Worm (Caenorhabditis elegans) whole organism, L1 larva: ENCODE measurements around the gene K01A11.1.

Experiments
- C04F5.9 ChIP-seq: sonication (generic microtip); optimal IDR thresholded peaks from 2 replicates; lab custom pipeline; 2016; ENCODE audit warnings: missing genetic modification characterization, missing compliant biosample characterization
- F16B12.6 ChIP-seq: fragments of 150-350 bp; optimal IDR thresholded peaks from 2 replicates; lab custom pipeline; 2014; ENCODE audit warnings: missing biosample characterization, missing genetic modification characterization
- Y116A8C.19 ChIP-seq: sonication (generic microtip); optimal IDR thresholded peaks from 2 replicates; lab custom pipeline; 2016; ENCODE audit warnings: missing compliant biosample characterization, missing genetic modification characterization, borderline replicate concordance
- aha-1 ChIP-seq: fragments of 150-350 bp; optimal IDR thresholded peaks from 2 replicates; lab custom pipeline; 2014; ENCODE audit warnings: missing biosample characterization, missing genetic modification characterization
- aly-2 ChIP-seq: fragments of 150-350 bp; optimal IDR thresholded peaks from 2 replicates; lab custom pipeline; 2014; ENCODE audit warnings: missing biosample characterization, missing genetic modification characterization
- blmp-1 ChIP-seq: fragments of 150-350 bp; optimal IDR thresholded peaks from 2 replicates; lab custom pipeline; 2014; ENCODE audit warnings: missing biosample characterization, missing genetic modification characterization
- ceh-8 ChIP-seq: fragments of 200-800 bp; sonication (Bioruptor generic); optimal IDR thresholded peaks from 2 replicates; lab custom pipeline; 2018; ENCODE audit warnings: mild to moderate bottlenecking, missing genetic modification characterization, moderate library complexity, missing compliant biosample characterization
- ceh-82 ChIP-seq, 3 experiments: fragments of 150-350 bp in 1 of 3; sonication (generic microtip) in 2 of 3; optimal IDR thresholded peaks; 2 replicates each; lab custom pipeline; 2014 to 2017; ENCODE audit warnings: missing biosample characterization in 3 of 3, missing genetic modification characterization in 3 of 3
- ceh-90 ChIP-seq: sonication (generic microtip); optimal IDR thresholded peaks from 2 replicates; lab custom pipeline; 2016; ENCODE audit warnings: missing genetic modification characterization, missing compliant biosample characterization
- efl-1 ChIP-seq, 4 experiments: fragments of 150-350 bp; optimal IDR thresholded peaks in 3 of 4; peaks in 1 of 4; 1 replicate in 1 of 4; 2 replicates in 3 of 4; lab custom pipeline; 2014; ENCODE audit warnings: missing biosample characterization in 2 of 4, missing genetic modification characterization in 2 of 4, missing genetic modification reagents in 2 of 4
- elt-2 ChIP-seq: sonication (generic microtip); optimal IDR thresholded peaks from 2 replicates; lab custom pipeline; 2016; ENCODE audit warnings: missing genetic modification characterization, mild to moderate bottlenecking, inconsistent platforms, missing compliant biosample characterization, missing genetic modification reagents
- elt-3 ChIP-seq, 6 experiments: fragments of 150-350 bp in 1 of 6; sonication (generic microtip); optimal IDR thresholded peaks; 2 replicates each; lab custom pipeline; 2017 to 2018; ENCODE audit warnings: missing biosample characterization in 6 of 6, missing genetic modification characterization in 6 of 6, inconsistent platforms in 1 of 6
- fkh-10 ChIP-seq: sonication (generic microtip); optimal IDR thresholded peaks from 2 replicates; lab custom pipeline; 2017; ENCODE audit warnings: missing biosample characterization, missing genetic modification reagents, missing genetic modification characterization
- fkh-4 ChIP-seq: sonication (generic microtip); optimal IDR thresholded peaks from 2 replicates; lab custom pipeline; 2016; ENCODE audit warnings: missing compliant biosample characterization, missing genetic modification characterization, borderline replicate concordance
- fkh-8 ChIP-seq: sonication (generic microtip); optimal IDR thresholded peaks from 2 replicates; lab custom pipeline; 2016; ENCODE audit warnings: mild to moderate bottlenecking, missing genetic modification characterization, missing compliant biosample characterization
- fos-1 ChIP-seq: fragments of 150-350 bp; optimal IDR thresholded peaks from 2 replicates; lab custom pipeline; 2014; ENCODE audit warnings: missing biosample characterization, missing genetic modification characterization
- hlh-17 ChIP-seq: fragments of 200-800 bp; sonication (Bioruptor generic); optimal IDR thresholded peaks from 2 replicates; lab custom pipeline; 2018; ENCODE audit warnings: missing genetic modification characterization, mild to moderate bottlenecking, missing compliant biosample characterization, moderate library complexity, borderline replicate concordance
- isw-1 ChIP-seq: fragments of 200-800 bp; sonication (Bioruptor generic); IDR thresholded peaks from 2 replicates; pipeline ENCODE4 v1.3.6; 2022; ENCODE audit warnings: missing genetic modification characterization, missing compliant biosample characterization
- jun-1 ChIP-seq: fragments of 150-350 bp; optimal IDR thresholded peaks from 2 replicates; lab custom pipeline; 2014; ENCODE audit warnings: missing biosample characterization, missing genetic modification reagents, missing genetic modification characterization
- lin-13 ChIP-seq: fragments of 150-350 bp; optimal IDR thresholded peaks from 2 replicates; lab custom pipeline; 2014; ENCODE audit warnings: missing biosample characterization, missing genetic modification reagents, missing genetic modification characterization
- lin-14 ChIP-seq: fragments of 200-800 bp; sonication (Bioruptor generic); optimal IDR thresholded peaks from 2 replicates; lab custom pipeline; 2018; ENCODE audit warnings: mild to moderate bottlenecking, missing genetic modification characterization, moderate library complexity, missing compliant biosample characterization
- lin-35 ChIP-seq, 2 experiments: fragments of 150-350 bp; optimal IDR thresholded peaks; 2 replicates each; lab custom pipeline; 2014; ENCODE audit warnings: missing biosample characterization in 2 of 2, missing genetic modification characterization in 2 of 2, missing genetic modification reagents in 2 of 2
- lin-39 ChIP-seq: fragments of 150-350 bp; optimal IDR thresholded peaks from 2 replicates; lab custom pipeline; 2014; ENCODE audit warnings: missing biosample characterization, missing genetic modification reagents, missing genetic modification characterization
- mef-2 ChIP-seq: fragments of 150-350 bp; optimal IDR thresholded peaks from 2 replicates; lab custom pipeline; 2014; ENCODE audit warnings: missing biosample characterization, missing genetic modification characterization
- mep-1 ChIP-seq: fragments of 150-350 bp; optimal IDR thresholded peaks from 2 replicates; lab custom pipeline; 2014; ENCODE audit warnings: missing biosample characterization, missing genetic modification characterization
- nhr-28 ChIP-seq: fragments of 150-350 bp; optimal IDR thresholded peaks from 2 replicates; lab custom pipeline; 2014; ENCODE audit warnings: missing biosample characterization, missing genetic modification characterization
- nhr-47 ChIP-seq: sonication (generic microtip); optimal IDR thresholded peaks from 2 replicates; lab custom pipeline; 2016; ENCODE audit warnings: mild to moderate bottlenecking, missing genetic modification characterization, moderate library complexity, missing compliant biosample characterization
- nhr-76 ChIP-seq: sonication (generic microtip); optimal IDR thresholded peaks from 2 replicates; lab custom pipeline; 2017; ENCODE audit warnings: missing biosample characterization, missing genetic modification characterization
- nhr-77 ChIP-seq: fragments of 150-350 bp; optimal IDR thresholded peaks from 2 replicates; lab custom pipeline; 2014; ENCODE audit warnings: missing biosample characterization, missing genetic modification characterization
- nhr-84 ChIP-seq: sonication (generic microtip); optimal IDR thresholded peaks from 2 replicates; lab custom pipeline; 2017; ENCODE audit warnings: missing biosample characterization, missing genetic modification characterization
- skn-1 ChIP-seq: fragments of 150-350 bp; optimal IDR thresholded peaks from 2 replicates; lab custom pipeline; 2014; ENCODE audit warnings: missing biosample characterization, missing genetic modification characterization
- snpc-4 ChIP-seq: fragments of 150-350 bp; optimal IDR thresholded peaks from 2 replicates; lab custom pipeline; 2014; ENCODE audit warnings: missing biosample characterization, missing genetic modification characterization
- sox-4 ChIP-seq: sonication (generic microtip); optimal IDR thresholded peaks from 2 replicates; lab custom pipeline; 2016; ENCODE audit warnings: missing genetic modification characterization, missing compliant biosample characterization
- sptf-1 ChIP-seq: fragments of 150-350 bp; optimal IDR thresholded peaks from 2 replicates; lab custom pipeline; 2014; ENCODE audit warnings: missing biosample characterization, missing genetic modification characterization
- tbx-2 ChIP-seq: sonication (generic microtip); optimal IDR thresholded peaks from 2 replicates; lab custom pipeline; 2016; ENCODE audit warnings: missing genetic modification characterization, missing compliant biosample characterization
- unc-130 ChIP-seq: fragments of 150-350 bp; optimal IDR thresholded peaks from 2 replicates; lab custom pipeline; 2017; ENCODE audit warnings: missing biosample characterization, missing genetic modification characterization, inconsistent platforms
- unc-30 ChIP-seq: sonication (generic microtip); optimal IDR thresholded peaks from 2 replicates; lab custom pipeline; 2017; ENCODE audit warnings: missing biosample characterization, missing genetic modification characterization
- unc-62 ChIP-seq: fragments of 150-350 bp; optimal IDR thresholded peaks from 2 replicates; lab custom pipeline; 2014; ENCODE audit warnings: missing biosample characterization, missing genetic modification reagents, missing genetic modification characterization
- unc-98 ChIP-seq: fragments of 200-800 bp; sonication (Bioruptor generic); IDR thresholded peaks from 2 replicates; pipeline ENCODE4 v1.3.6; 2022; ENCODE audit warnings: missing genetic modification characterization, missing compliant biosample characterization
- xbp-1 ChIP-seq: sonication (generic microtip); optimal IDR thresholded peaks from 2 replicates; lab custom pipeline; 2016; ENCODE audit warnings: missing genetic modification characterization, missing compliant biosample characterization
- zag-1 ChIP-seq: fragments of 150-350 bp; optimal IDR thresholded peaks from 2 replicates; lab custom pipeline; 2014; ENCODE audit warnings: missing biosample characterization, missing genetic modification characterization
- ztf-11 ChIP-seq, 2 experiments: sonication (generic microtip); optimal IDR thresholded peaks; 2 replicates each; lab custom pipeline; 2016 to 2017; ENCODE audit warnings: missing genetic modification characterization in 2 of 2, missing biosample characterization in 1 of 2, missing compliant biosample characterization in 1 of 2

K01A11.1 gene

DNA sequence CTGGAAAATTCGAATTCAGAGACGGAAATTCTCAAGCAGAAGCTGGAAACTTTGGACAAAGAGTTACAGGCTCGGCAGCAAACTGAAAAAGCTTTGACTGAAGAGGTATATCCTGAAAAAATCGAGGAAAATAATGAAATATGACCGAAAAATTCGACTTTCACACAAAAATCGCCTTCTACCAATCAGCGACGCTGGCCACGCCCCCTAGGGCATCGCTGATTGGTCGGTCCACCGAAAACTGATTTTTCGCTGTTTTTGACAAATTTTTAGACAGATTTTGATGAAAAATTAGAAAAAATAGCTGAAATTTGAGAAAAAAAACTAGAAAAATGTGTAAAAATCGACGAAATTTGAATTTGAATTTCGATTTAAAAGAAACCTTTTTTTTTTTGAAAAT lies 12.4 kb downstream of the K01A11.1 start:
- TF ChIP-seq efl-1 (optimal IDR thresholded peaks at IDR 0.05; lab: Kevin White, UChicago) (no peak), efl-1 (GFP tag; optimal IDR thresholded peaks at IDR 0.05 in 1 of 2; lab: Kevin White, UChicago) (no peak), sox-4 (tag; lab: Kevin White, UChicago) (no peak)

DNA sequence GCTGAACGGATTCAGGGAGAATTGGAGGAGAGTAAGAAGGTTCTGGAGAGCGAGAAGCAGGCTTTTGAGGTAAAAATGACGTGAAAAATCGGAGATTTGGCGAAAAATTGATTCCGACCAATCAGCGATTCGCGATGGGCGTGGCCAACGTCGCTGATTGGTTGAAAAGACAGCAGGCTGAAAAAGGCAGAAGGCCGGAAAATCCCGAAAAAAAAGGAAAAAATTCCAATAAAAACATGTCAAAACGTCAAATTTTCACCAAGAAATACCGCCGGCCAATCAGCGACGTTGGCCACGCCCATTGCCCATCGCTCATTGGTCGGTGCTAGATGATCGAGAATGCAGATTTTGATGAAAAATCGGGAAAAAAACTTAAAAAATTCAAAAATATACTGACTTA lies 13.8 kb downstream of the K01A11.1 start:
- TF ChIP-seq nhr-84 (no peak), fkh-4 (no peak), Y116A8C.19 (tag; lab: Kevin White, UChicago) (no peak), nhr-47 (no peak), sox-4 (tag; lab: Kevin White, UChicago) (no peak), lin-39 (tag; lab: Kevin White, UChicago) (no peak), isw-1 (GFP tag; lab: Robert Waterston, UW) (no peak), unc-62 (GFP tag; lab: Kevin White, UChicago) (no peak), skn-1 (tag; lab: Kevin White, UChicago) (no peak), mep-1 (tag; lab: Kevin White, UChicago) (no peak), mef-2 (tag; lab: Kevin White, UChicago) (no peak), elt-3 (tag; optimal IDR thresholded peaks at IDR 0.05; lab: Kevin White, UChicago) (no peak), ztf-11 (tag; optimal IDR thresholded peaks at IDR 0.05; lab: Kevin White, UChicago) (no peak), sptf-1 (no peak)
- TF ChIP-seq, all 84 proteins: peak for 0

DNA sequence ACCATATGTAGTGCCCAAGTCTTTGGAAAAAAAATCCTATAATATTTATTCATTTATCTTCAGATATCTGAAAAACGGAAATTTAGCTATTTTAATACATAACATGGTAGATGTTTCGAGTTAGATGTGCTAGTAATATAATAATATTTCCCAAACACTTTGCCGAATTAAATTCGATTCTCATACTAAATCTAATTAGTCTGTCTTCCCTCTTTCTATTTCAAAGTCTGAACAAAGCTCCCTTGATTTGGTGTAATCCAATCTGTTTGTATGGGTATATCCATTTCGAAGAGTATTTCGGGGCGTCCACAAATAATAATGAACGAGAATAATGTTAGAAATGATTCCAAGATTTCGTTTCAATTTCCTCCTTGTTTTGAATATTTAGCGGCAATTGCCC lies 16.9 kb downstream of the K01A11.1 start:
- TF ChIP-seq nhr-76 (no peak), efl-1 (optimal IDR thresholded peaks at IDR 0.05; lab: Kevin White, UChicago) (no peak), efl-1 (GFP tag; optimal IDR thresholded peaks at IDR 0.05 in 1 of 2; lab: Kevin White, UChicago) (peak in 1 of 2 experiments; percentile 17)

DNA sequence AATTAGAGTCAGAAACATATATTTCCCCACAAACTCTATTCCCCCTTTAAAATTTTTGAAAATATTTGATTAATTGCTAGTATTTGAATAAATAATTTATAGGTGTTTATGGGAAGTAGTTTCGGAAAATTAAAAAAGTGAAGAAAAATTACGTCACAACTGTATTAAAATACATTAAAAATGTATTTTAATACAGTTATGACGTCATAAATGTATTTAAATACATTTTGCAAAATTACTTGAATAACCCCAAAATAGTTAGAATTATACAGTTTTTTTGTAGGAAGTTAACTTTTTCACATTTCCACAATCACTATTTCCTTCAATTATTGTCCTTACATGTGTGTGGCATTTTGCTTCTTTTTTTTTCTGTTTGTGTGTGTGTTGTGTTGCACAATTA lies 17.8 kb downstream of the K01A11.1 start:
- TF ChIP-seq nhr-77 (tag; lab: Kevin White, UChicago), result no peak
- no peak for TF ChIP-seq unc-98 (GFP tag; lab: Robert Waterston, UW)
- TF ChIP-seq nhr-76, result no peak
- no peak for TF ChIP-seq lin-35 (GFP tag; optimal IDR thresholded peaks at IDR 0.05; lab: Kevin White, UChicago)
- no peak for TF ChIP-seq nhr-28 (tag; lab: Kevin White, UChicago)
- no peak for TF ChIP-seq aha-1 (tag; lab: Kevin White, UChicago)
- no peak for TF ChIP-seq fkh-10 (GFP tag; lab: Kevin White, UChicago)
- no peak for TF ChIP-seq snpc-4 (tag; lab: Kevin White, UChicago)
- no peak for TF ChIP-seq elt-2 (tag; lab: Kevin White, UChicago)

DNA sequence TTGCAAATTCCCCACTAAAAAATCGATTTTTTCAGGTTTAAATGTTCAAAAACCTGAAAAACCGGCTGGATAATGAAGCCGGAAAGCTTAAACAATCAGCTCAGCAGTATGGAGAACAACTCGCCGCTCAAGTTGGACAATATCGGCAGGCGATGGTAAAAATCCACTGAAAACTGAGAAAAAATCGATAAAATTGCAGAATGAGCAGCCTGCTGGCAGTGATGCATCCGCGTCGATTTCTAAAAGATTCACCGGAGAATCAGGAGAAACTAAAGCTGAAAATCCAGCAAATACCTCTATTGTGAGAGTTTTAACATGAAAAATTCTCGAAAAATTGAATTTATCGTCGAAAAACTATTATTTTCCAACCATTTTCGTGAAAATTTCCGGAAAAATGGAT lies 25.8 kb downstream of the K01A11.1 start, which contains the start of gene golg-4:
golg-4 (plus strand) TSS at position 34 of the 400 bp plus-strand sequence.
- no peak for TF ChIP-seq efl-1 (optimal IDR thresholded peaks at IDR 0.05; lab: Kevin White, UChicago)
- TF ChIP-seq efl-1 (GFP tag; optimal IDR thresholded peaks at IDR 0.05 in 1 of 2; lab: Kevin White, UChicago), result peak in 1 of 2 experiments; percentile 33
- TF ChIP-seq ceh-8, result no peak

DNA sequence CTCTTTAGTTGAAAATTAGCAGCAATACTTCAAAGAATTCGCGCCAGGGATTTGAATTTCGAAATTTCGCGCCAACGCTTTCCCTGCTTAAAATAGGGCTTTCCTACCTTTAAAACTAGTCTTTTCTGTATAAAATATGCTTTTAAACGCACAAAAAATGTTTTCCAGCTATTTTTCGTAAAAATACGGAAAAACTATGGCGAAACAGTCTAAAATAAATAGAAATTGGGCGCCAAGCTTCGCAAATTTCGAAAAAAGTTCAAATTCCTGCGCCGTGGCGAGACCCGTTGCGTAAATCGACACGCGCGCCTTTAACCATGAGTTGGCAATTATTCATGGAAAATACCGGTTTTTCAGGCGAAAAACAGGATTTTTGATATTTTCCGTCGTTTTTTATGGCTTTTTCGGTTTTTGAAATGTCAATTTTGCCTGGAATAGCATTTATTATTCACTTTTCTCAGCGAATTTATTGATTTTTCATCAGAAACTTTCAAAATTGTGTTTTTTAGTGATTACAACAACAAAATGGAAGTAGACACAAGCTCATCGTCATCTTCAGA lies 26.9 kb downstream of the K01A11.1 start, which contains the start of the genes npp-9 and F59A2.5:
npp-9 (minus strand) TSS at position 126 of the 560 bp plus-strand sequence.
F59A2.5 (plus strand) TSS at position 510 of the 560 bp plus-strand sequence.
- no peak for TF ChIP-seq lin-14 (GFP tag; lab: Kevin White, UChicago)
- peak; percentile 31 for TF ChIP-seq lin-13
- TF ChIP-seq ceh-90 (tag; lab: Kevin White, UChicago), result no peak
- TF ChIP-seq elt-2 (tag; lab: Kevin White, UChicago), result no peak
- no peak for TF ChIP-seq aly-2
- TF ChIP-seq blmp-1, result peak; percentile 40
- peak; percentile 2 for TF ChIP-seq tbx-2
- no peak for TF ChIP-seq hlh-17
- peak in 1 of 3 experiments; percentile 62 for TF ChIP-seq ceh-82 (tag; optimal IDR thresholded peaks at IDR 0.05; lab: Kevin White, UChicago)
- TF ChIP-seq isw-1 (GFP tag; lab: Robert Waterston, UW), result peak; percentile 56
- peak; percentile 31 for TF ChIP-seq xbp-1 (tag; lab: Kevin White, UChicago)
- TF ChIP-seq unc-130 (tag; lab: Kevin White, UChicago), result no peak
- TF ChIP-seq unc-30, result no peak
- no peak for TF ChIP-seq C04F5.9 (tag; lab: Kevin White, UChicago)
- no peak for TF ChIP-seq unc-98 (GFP tag; lab: Robert Waterston, UW)
- peak; percentile 25 for TF ChIP-seq fkh-8
- TF ChIP-seq sptf-1, result no peak
- TF ChIP-seq F16B12.6 (tag; lab: Kevin White, UChicago), result peak; percentile 27
- no peak for TF ChIP-seq fkh-10 (GFP tag; lab: Kevin White, UChicago)
- TF ChIP-seq fos-1 (tag; lab: Kevin White, UChicago), result no peak
- no peak for TF ChIP-seq zag-1 (tag; lab: Kevin White, UChicago)
- no peak for TF ChIP-seq nhr-28 (tag; lab: Kevin White, UChicago)
- peak; percentile 46 for TF ChIP-seq jun-1 (tag; lab: Kevin White, UChicago)
